Worm (Caenorhabditis elegans): ENCODE measurements around the gene zip-11.

Gene zip-11

ce11 chrIV:3338676-3339075 lies 27.6 kb downstream of the zip-11 start, which contains the start of gene hrpa-1 (continued):
- TF ChIP-seq madf-3 (GFP tag; IDR thresholded peaks at IDR 0.05) (peak; percentile 99), nhr-80 (tag; optimal IDR thresholded peaks at IDR 0.05) (no peak), him-1 (tag; optimal IDR thresholded peaks at IDR 0.05) (peak; percentile 9), hrde-1 (tag; optimal IDR thresholded peaks at IDR 0.05; ENCODE audit: borderline replicate concordance) (no peak), attf-3 (GFP tag; conservative IDR thresholded peaks at IDR 0.05) (peak; percentile 49; the same call in 1 of the 2 replicates), ceh-79 (tag; optimal IDR thresholded peaks at IDR 0.05) (no peak), hlh-26 (GFP tag; conservative IDR thresholded peaks at IDR 0.05) (no peak), xnd-1 (tag; optimal IDR thresholded peaks at IDR 0.05) (no peak), ztf-26 (tag; optimal IDR thresholded peaks at IDR 0.05) (no peak), T26A5.8 (tag; optimal IDR thresholded peaks at IDR 0.05) (no peak), hsf-1 (GFP tag; IDR thresholded peaks at IDR 0.05) (peak; percentile 83), lsy-27 (tag; optimal IDR thresholded peaks at IDR 0.05; ENCODE audit: borderline replicate concordance, insufficient read depth) (no peak), lin-40 (tag; optimal IDR thresholded peaks at IDR 0.05) (peak; percentile 71), lsl-1 (GFP tag; optimal IDR thresholded peaks at IDR 0.05) (peak; percentile 54), ceh-27 (GFP tag; optimal IDR thresholded peaks at IDR 0.05) (no peak), pha-4 (tag; optimal IDR thresholded peaks at IDR 0.05) (no peak), F52B5.7 (tag; optimal IDR thresholded peaks at IDR 0.05) (no peak), lin-35 (GFP tag; optimal IDR thresholded peaks at IDR 0.05) (peak in 2 of 3 experiments; percentile 37 to 92), ceh-58 (GFP tag; IDR thresholded peaks at IDR 0.05) (no peak), egl-18 (GFP tag; IDR thresholded peaks at IDR 0.05) (no peak), lin-54 (GFP tag; optimal IDR thresholded peaks at IDR 0.05) (peak; percentile 85), rcor-1 (GFP tag; IDR thresholded peaks at IDR 0.05) (peak; percentile 57), aptf-2 (GFP tag; conservative IDR thresholded peaks at IDR 0.05) (no peak), rpc-1 (optimal IDR thresholded peaks at IDR 0.05) (no peak), rpc-1 (tag; optimal IDR thresholded peaks at IDR 0.05) (no peak), ceh-100 (GFP tag; IDR thresholded peaks at IDR 0.05) (no peak), F10E7.11 (tag; optimal IDR thresholded peaks at IDR 0.05) (no peak), F57C9.4 (tag; optimal IDR thresholded peaks at IDR 0.05) (no peak), snpc-1.3 (tag; optimal IDR thresholded peaks at IDR 0.05; ENCODE audit: insufficient read depth) (peak; percentile 52), madf-8 (GFP tag; conservative IDR thresholded peaks at IDR 0.05) (no peak), mes-4 (tag; optimal IDR thresholded peaks at IDR 0.05) (no peak), dpl-1 (GFP tag; optimal IDR thresholded peaks at IDR 0.05) (peak; percentile 88), ztf-25 (GFP tag; IDR thresholded peaks at IDR 0.05) (no peak), cebp-1 (GFP tag; IDR thresholded peaks at IDR 0.05) (no peak), cebp-1 (tag; optimal IDR thresholded peaks at IDR 0.05) (no peak), attf-5 (GFP tag; optimal IDR thresholded peaks at IDR 0.05) (peak; percentile 45), unc-62 (GFP tag; optimal IDR thresholded peaks at IDR 0.05) (no peak), nhr-27 (tag; optimal IDR thresholded peaks at IDR 0.05) (no peak), snpc-3.4 (tag; optimal IDR thresholded peaks at IDR 0.05) (peak; percentile 35), F33H1.4 (GFP tag; IDR thresholded peaks at IDR 0.05) (peak; percentile 97), mel-28 (tag; optimal IDR thresholded peaks at IDR 0.05; ENCODE audit: borderline replicate concordance) (no peak), B0336.3 (GFP tag; IDR thresholded peaks at IDR 0.05) (no peak), ama-1 (optimal IDR thresholded peaks at IDR 0.05) (no peak), ama-1 (GFP tag; optimal IDR thresholded peaks at IDR 0.05) (no peak), lag-1 (GFP tag; IDR thresholded peaks at IDR 0.05) (no peak), ets-4 (GFP tag; optimal IDR thresholded peaks at IDR 0.05) (no peak), aptf-3 (GFP tag; IDR thresholded peaks at IDR 0.05) (no peak), K12H6.12 (tag; optimal IDR thresholded peaks at IDR 0.05) (no peak), cebp-2 (GFP tag; IDR thresholded peaks at IDR 0.05) (no peak), Y53F4B.3 (GFP tag; IDR thresholded peaks at IDR 0.05) (no peak), C06A6.2 (GFP tag; conservative IDR thresholded peaks at IDR 0.05) (no peak)

Measured in whole organism, young adult.